Worm (Caenorhabditis elegans) whole organism, L3 larva: Measurements from ENCODE around the gene Y116A8C.20.

Experiments used
- R02D3.7 ChIP-seq: fragments of 150-350 bp; optimal IDR thresholded peaks from 2 replicates; lab custom pipeline; 2014; ENCODE audit warnings: missing biosample characterization, missing genetic modification characterization
- aly-2 ChIP-seq: fragments of 150-350 bp; optimal IDR thresholded peaks from 2 replicates; lab custom pipeline; 2014; ENCODE audit warnings: missing biosample characterization, missing genetic modification characterization
- ama-1 ChIP-seq: fragments of 150-350 bp; optimal IDR thresholded peaks from 2 replicates; lab custom pipeline; 2018
- ceh-16 ChIP-seq: sonication (generic microtip); optimal IDR thresholded peaks from 2 replicates; lab custom pipeline; 2017; ENCODE audit warnings: missing biosample characterization, missing genetic modification characterization
- ceh-28 ChIP-seq: fragments of 150-350 bp; optimal IDR thresholded peaks from 2 replicates; lab custom pipeline; 2014; ENCODE audit warnings: missing biosample characterization, missing genetic modification reagents, missing genetic modification characterization
- ceh-82 ChIP-seq: fragments of 150-350 bp; optimal IDR thresholded peaks from 2 replicates; lab custom pipeline; 2014; ENCODE audit warnings: missing biosample characterization, missing genetic modification characterization
- ceh-9 ChIP-seq: sonication (generic microtip); optimal IDR thresholded peaks from 2 replicates; lab custom pipeline; 2018; ENCODE audit warnings: missing biosample characterization, missing genetic modification characterization
- egl-27 ChIP-seq: sonication (generic microtip); optimal IDR thresholded peaks from 4 replicates; lab custom pipeline; 2017; ENCODE audit warnings: missing biosample characterization, missing genetic modification reagents, missing genetic modification characterization
- egl-5 ChIP-seq: fragments of 150-350 bp; optimal IDR thresholded peaks from 2 replicates; lab custom pipeline; 2017; ENCODE audit warnings: missing biosample characterization, missing genetic modification reagents, missing genetic modification characterization, inconsistent platforms
- elt-1 ChIP-seq: fragments of 150-350 bp; optimal IDR thresholded peaks from 2 replicates; lab custom pipeline; 2014; ENCODE audit warnings: missing biosample characterization, missing genetic modification characterization
- elt-2 ChIP-seq: sonication (generic microtip); optimal IDR thresholded peaks from 2 replicates; lab custom pipeline; 2016; ENCODE audit warnings: missing genetic modification reagents, mild to moderate bottlenecking, missing genetic modification characterization, missing compliant biosample characterization
- elt-3 ChIP-seq, 3 experiments: fragments of 150-350 bp in 1 of 3; sonication (generic microtip) in 2 of 3; optimal IDR thresholded peaks; 2 replicates in 2 of 3; 4 replicates in 1 of 3; lab custom pipeline; 2014 to 2017; ENCODE audit warnings: missing biosample characterization in 3 of 3, missing genetic modification characterization in 3 of 3
- eor-1 ChIP-seq, 2 experiments: fragments of 150-350 bp; optimal IDR thresholded peaks; 2 replicates each; lab custom pipeline; 2014 to 2018; ENCODE audit warnings: missing biosample characterization in 2 of 2, missing genetic modification characterization in 2 of 2
- fkh-10 ChIP-seq: sonication (generic microtip); optimal IDR thresholded peaks from 2 replicates; lab custom pipeline; 2017; ENCODE audit warnings: missing biosample characterization, missing genetic modification reagents, missing genetic modification characterization
- fkh-2 ChIP-seq: fragments of 150-350 bp; optimal IDR thresholded peaks from 2 replicates; lab custom pipeline; 2014; ENCODE audit warnings: missing biosample characterization, missing genetic modification reagents, missing genetic modification characterization
- fos-1 ChIP-seq: fragments of 150-350 bp; optimal IDR thresholded peaks from 2 replicates; lab custom pipeline; 2014; ENCODE audit warnings: missing biosample characterization, missing genetic modification characterization
- jun-1 ChIP-seq: fragments of 150-350 bp; optimal IDR thresholded peaks from 2 replicates; lab custom pipeline; 2014; ENCODE audit warnings: missing biosample characterization, missing genetic modification reagents, missing genetic modification characterization
- lin-15B ChIP-seq: fragments of 150-350 bp; optimal IDR thresholded peaks from 2 replicates; lab custom pipeline; 2014; ENCODE audit warnings: missing biosample characterization, missing genetic modification characterization
- lin-39 ChIP-seq: fragments of 150-350 bp; optimal IDR thresholded peaks from 2 replicates; lab custom pipeline; 2018; ENCODE audit warnings: missing biosample characterization, missing genetic modification reagents, missing genetic modification characterization
- lsy-12 ChIP-seq: sonication (generic microtip); optimal IDR thresholded peaks from 2 replicates; lab custom pipeline; 2016; ENCODE audit warnings: mild to moderate bottlenecking, missing genetic modification characterization, missing compliant biosample characterization
- mdl-1 ChIP-seq: fragments of 150-350 bp; optimal IDR thresholded peaks from 2 replicates; lab custom pipeline; 2014; ENCODE audit warnings: missing biosample characterization, missing genetic modification characterization
- nhr-12 ChIP-seq: fragments of 150-350 bp; optimal IDR thresholded peaks from 2 replicates; lab custom pipeline; 2014; ENCODE audit warnings: missing biosample characterization, missing genetic modification characterization
- nhr-237 ChIP-seq: fragments of 150-350 bp; optimal IDR thresholded peaks from 2 replicates; lab custom pipeline; 2014; ENCODE audit warnings: missing biosample characterization, missing genetic modification characterization
- nhr-25 ChIP-seq: sonication (generic microtip); optimal IDR thresholded peaks from 2 replicates; lab custom pipeline; 2017; ENCODE audit warnings: missing biosample characterization, missing genetic modification characterization
- nhr-67 ChIP-seq: fragments of 150-350 bp; optimal IDR thresholded peaks from 2 replicates; lab custom pipeline; 2014; ENCODE audit warnings: missing biosample characterization, missing genetic modification characterization
- nhr-77 ChIP-seq: fragments of 150-350 bp; optimal IDR thresholded peaks from 2 replicates; lab custom pipeline; 2014; ENCODE audit warnings: missing biosample characterization, missing genetic modification characterization
- pqm-1 ChIP-seq: fragments of 150-350 bp; optimal IDR thresholded peaks from 2 replicates; lab custom pipeline; 2017; ENCODE audit warnings: missing biosample characterization, missing genetic modification characterization, inconsistent platforms
- sea-2 ChIP-seq: fragments of 150-350 bp; sonication (generic microtip); optimal IDR thresholded peaks from 4 replicates; lab custom pipeline; 2014; ENCODE audit warnings: missing biosample characterization, missing genetic modification reagents, missing genetic modification characterization
- skn-1 ChIP-seq: fragments of 150-350 bp; optimal IDR thresholded peaks from 2 replicates; lab custom pipeline; 2014; ENCODE audit warnings: missing biosample characterization, missing genetic modification characterization
- snpc-4 ChIP-seq: fragments of 150-350 bp; optimal IDR thresholded peaks from 2 replicates; lab custom pipeline; 2014; ENCODE audit warnings: missing biosample characterization, missing genetic modification characterization
- unc-39 ChIP-seq: sonication (generic microtip); optimal IDR thresholded peaks from 4 replicates; lab custom pipeline; 2017; ENCODE audit warnings: missing biosample characterization, missing genetic modification characterization
- unc-62 ChIP-seq: fragments of 150-350 bp; sonication (generic microtip); optimal IDR thresholded peaks from 4 replicates; lab custom pipeline; 2014; ENCODE audit warnings: missing biosample characterization, missing genetic modification reagents, missing genetic modification characterization
- ztf-4 ChIP-seq: fragments of 150-350 bp; optimal IDR thresholded peaks from 2 replicates; lab custom pipeline; 2014; ENCODE audit warnings: missing biosample characterization, missing genetic modification characterization

Y116A8C.20 gene

DNA sequence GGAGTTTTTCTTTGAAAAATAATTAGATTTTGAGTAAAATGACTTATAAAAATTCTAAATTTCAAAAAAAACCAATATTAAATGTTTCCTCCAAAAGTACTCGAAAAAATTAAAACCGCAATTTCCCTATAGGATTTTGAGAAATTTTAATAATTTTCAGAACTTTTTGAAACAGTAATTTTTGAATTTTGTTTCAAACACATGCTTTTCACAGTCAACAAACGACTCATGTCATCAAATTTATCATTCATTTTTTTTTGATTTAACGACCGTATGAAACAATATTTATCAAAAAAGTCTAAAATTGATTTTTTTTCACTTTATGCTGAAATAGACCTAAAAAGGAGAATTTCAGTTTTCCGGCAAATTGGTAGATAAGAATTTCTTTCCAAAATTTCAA, 14.2 kb upstream of the Y116A8C.20 start:
- TF ChIP-seq nhr-77 (tag; lab: Kevin White, UChicago), result no peak
- TF ChIP-seq lin-39, result no peak
- TF ChIP-seq nhr-12 (tag; lab: Kevin White, UChicago), result no peak
- TF ChIP-seq ceh-82, result no peak
- no peak for TF ChIP-seq elt-2
- no peak for TF ChIP-seq nhr-237
- TF ChIP-seq elt-1 (tag; lab: Kevin White, UChicago), result no peak
- no peak for TF ChIP-seq sea-2 (GFP tag; lab: Kevin White, UChicago)
- TF ChIP-seq, all 47 proteins: peak for 0

DNA sequence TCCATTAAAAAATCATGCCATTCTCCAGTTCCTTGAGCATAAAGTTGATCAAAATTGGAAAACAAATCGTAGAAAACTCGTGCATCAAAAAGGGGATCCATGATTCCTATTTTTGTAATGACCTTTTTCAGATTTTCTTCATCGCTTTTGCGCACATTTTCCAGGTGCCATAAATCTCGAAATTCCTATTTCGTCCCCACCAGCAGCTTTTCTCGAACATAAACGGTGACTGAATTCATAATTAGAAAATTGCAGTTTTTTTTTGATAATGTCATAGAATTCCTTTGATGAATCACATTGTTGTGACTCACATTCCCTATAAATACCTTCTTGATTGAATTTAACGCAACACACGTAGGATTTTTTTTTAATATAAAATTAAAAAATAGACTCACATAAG, 10.2 kb upstream of the Y116A8C.20 start, which contains the start of gene nhr-229:
Gene nhr-229, minus strand, starts transcription at position 101 of the 400 bp plus-strand sequence.
- TF ChIP-seq egl-27 (tag; lab: Kevin White, UChicago) (no peak), pqm-1 (tag; lab: Kevin White, UChicago) (no peak), ceh-16 (tag; lab: Kevin White, UChicago) (no peak), jun-1 (tag; lab: Kevin White, UChicago) (no peak), fkh-10 (GFP tag; lab: Kevin White, UChicago) (no peak), lin-39 (no peak), R02D3.7 (no peak), ztf-4 (tag; lab: Kevin White, UChicago) (no peak), ama-1 (lab: Kevin White, UChicago) (no peak), elt-1 (tag; lab: Kevin White, UChicago) (no peak), nhr-67 (no peak), mdl-1 (no peak), unc-62 (GFP tag; lab: Kevin White, UChicago) (no peak), fkh-2 (tag; lab: Kevin White, UChicago) (no peak), lsy-12 (tag; lab: Kevin White, UChicago) (no peak)

DNA sequence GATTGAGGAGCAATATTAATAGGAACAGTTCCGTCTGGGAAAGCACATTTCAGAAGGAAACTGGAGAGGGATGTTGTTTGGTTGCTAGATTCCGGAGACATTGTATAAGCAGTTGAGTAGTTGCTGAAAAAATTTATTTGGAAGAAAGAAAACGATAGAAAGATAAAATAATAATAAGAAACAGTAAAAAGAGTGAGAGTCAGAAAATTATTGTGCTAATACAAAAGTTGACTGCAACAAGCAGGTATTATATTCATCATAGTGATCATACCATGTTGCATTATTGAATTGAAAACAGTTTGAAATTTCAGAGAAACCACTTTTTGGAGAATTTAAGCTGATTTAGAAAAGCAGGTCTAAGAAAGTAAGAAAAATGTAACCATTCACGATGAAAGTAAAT, 1.2 kb upstream of the Y116A8C.20 start, which contains the start of gene Y116A8C.19:
Gene Y116A8C.19, minus strand, starts transcription at position 101 of the 400 bp plus-strand sequence.
- TF ChIP-seq lin-39, result no peak
- TF ChIP-seq fkh-2 (tag; lab: Kevin White, UChicago), result no peak
- TF ChIP-seq nhr-25 (tag; lab: Kevin White, UChicago), result no peak
- TF ChIP-seq nhr-237, result no peak
- no peak for TF ChIP-seq nhr-77 (tag; lab: Kevin White, UChicago)
- TF ChIP-seq lin-15B (tag; lab: Kevin White, UChicago), result no peak
- no peak for TF ChIP-seq elt-3 (tag; optimal IDR thresholded peaks at IDR 0.05; lab: Kevin White, UChicago)
- no peak for TF ChIP-seq sea-2 (GFP tag; lab: Kevin White, UChicago)
- no peak for TF ChIP-seq egl-5 (tag; lab: Kevin White, UChicago)
- TF ChIP-seq pqm-1 (tag; lab: Kevin White, UChicago), result no peak

DNA sequence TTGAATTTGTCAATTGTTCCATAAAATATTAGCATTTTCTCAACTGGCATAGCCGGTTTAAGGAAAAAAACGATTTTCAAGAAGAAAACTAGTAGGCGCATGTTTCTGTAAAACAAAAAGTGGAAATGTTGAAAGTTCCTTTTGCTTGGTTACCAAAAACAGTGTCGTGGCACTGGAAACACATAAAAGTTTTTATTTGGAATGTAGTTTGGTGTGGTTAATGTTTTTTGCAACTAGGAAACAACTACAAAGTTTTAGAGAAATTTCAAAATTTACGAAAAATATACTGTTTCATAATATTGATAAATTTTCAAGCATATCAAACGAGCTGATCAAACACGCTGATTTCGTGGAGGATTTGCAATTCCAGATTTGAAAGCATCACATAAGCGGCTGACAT, 5.0 kb downstream of the Y116A8C.20 start, which contains the start of gene clec-195:
Gene clec-195, minus strand, starts transcription at position 101 of the 400 bp plus-strand sequence.
- TF ChIP-seq egl-5 (tag; lab: Kevin White, UChicago), result no peak
- no peak for TF ChIP-seq pqm-1 (tag; lab: Kevin White, UChicago)
- no peak for TF ChIP-seq ceh-82
- TF ChIP-seq fos-1 (tag; lab: Kevin White, UChicago), result no peak
- no peak for TF ChIP-seq lin-15B (tag; lab: Kevin White, UChicago)
- no peak for TF ChIP-seq lsy-12 (tag; lab: Kevin White, UChicago)
- no peak for TF ChIP-seq elt-3 (tag; optimal IDR thresholded peaks at IDR 0.05; lab: Kevin White, UChicago)
- TF ChIP-seq elt-2, result no peak
- no peak for TF ChIP-seq unc-39 (tag; lab: Kevin White, UChicago)
- no peak for TF ChIP-seq aly-2 (tag; lab: Kevin White, UChicago)
- TF ChIP-seq eor-1 (tag; optimal IDR thresholded peaks at IDR 0.05; lab: Kevin White, UChicago), result no peak
- TF ChIP-seq ceh-9, result no peak
- TF ChIP-seq egl-27 (tag; lab: Kevin White, UChicago), result no peak
- no peak for TF ChIP-seq elt-1 (tag; lab: Kevin White, UChicago)
- no peak for TF ChIP-seq snpc-4 (tag; lab: Kevin White, UChicago)
- TF ChIP-seq ceh-28 (tag; lab: Kevin White, UChicago), result no peak
- TF ChIP-seq mdl-1, result no peak
- TF ChIP-seq skn-1 (tag; lab: Kevin White, UChicago), result no peak
- TF ChIP-seq sea-2 (GFP tag; lab: Kevin White, UChicago), result no peak

DNA sequence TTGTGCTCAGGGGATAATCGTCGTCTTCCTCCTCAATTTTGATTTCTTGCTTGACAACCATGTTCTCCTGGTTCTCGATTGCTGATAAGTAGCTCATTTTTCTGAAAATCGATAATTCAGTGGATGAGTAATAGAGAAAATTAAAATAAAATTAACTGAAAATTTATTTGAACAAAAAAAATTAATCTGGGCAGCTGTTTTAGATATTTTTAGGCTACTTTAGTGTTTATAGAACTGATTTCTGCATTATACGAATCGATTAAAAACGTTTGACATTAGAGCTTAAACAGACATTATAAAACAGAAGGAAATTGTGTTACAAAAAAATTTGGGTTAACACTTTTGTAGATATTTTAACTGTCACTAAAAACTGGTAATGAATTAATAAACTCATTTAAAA, 7.5 kb downstream of the Y116A8C.20 start, which contains the start of gene athp-3:
Gene athp-3, minus strand, starts transcription at position 101 of the 400 bp plus-strand sequence.
- TF ChIP-seq ceh-16 (tag; lab: Kevin White, UChicago) (no peak), R02D3.7 (no peak), sea-2 (GFP tag; lab: Kevin White, UChicago) (no peak), elt-2 (no peak)
- TF ChIP-seq, all 47 proteins: peak for 0
